Worm (Caenorhabditis elegans) whole organism, L2 larva: Measurements from ENCODE around the gene H04D03.7.

ENCODE experiments used
- C34F6.9 ChIP-seq: fragments of 150-350 bp; optimal IDR thresholded peaks from 2 replicates; lab custom pipeline; 2014; ENCODE audit warnings: missing biosample characterization, missing genetic modification characterization
- R02D3.7 ChIP-seq: fragments of 150-350 bp; optimal IDR thresholded peaks from 2 replicates; lab custom pipeline; 2014; ENCODE audit warnings: missing biosample characterization, missing genetic modification characterization
- ZK546.5 ChIP-seq: sonication (generic microtip); optimal IDR thresholded peaks from 2 replicates; lab custom pipeline; 2017; ENCODE audit warnings: missing biosample characterization, missing genetic modification characterization
- alr-1 ChIP-seq: fragments of 150-350 bp; optimal IDR thresholded peaks from 2 replicates; lab custom pipeline; 2014; ENCODE audit warnings: missing biosample characterization, missing genetic modification characterization
- aly-2 ChIP-seq: fragments of 150-350 bp; optimal IDR thresholded peaks from 2 replicates; lab custom pipeline; 2014; ENCODE audit warnings: missing biosample characterization, missing genetic modification characterization
- ama-1 ChIP-seq: fragments of 150-350 bp; optimal IDR thresholded peaks from 2 replicates; lab custom pipeline; 2018; ENCODE audit warnings: inconsistent platforms
- blmp-1 ChIP-seq: sonication (generic microtip); optimal IDR thresholded peaks from 2 replicates; lab custom pipeline; 2017; ENCODE audit warnings: missing genetic modification characterization, mild to moderate bottlenecking, missing compliant biosample characterization, antibody characterized with exemption, moderate library complexity; ENCODE audit not compliant: insufficient read depth
- crh-2 ChIP-seq: sonication (generic microtip); optimal IDR thresholded peaks from 2 replicates; lab custom pipeline; 2017; ENCODE audit warnings: missing biosample characterization, missing genetic modification characterization
- dmd-4 ChIP-seq: sonication (generic microtip); optimal IDR thresholded peaks from 2 replicates; lab custom pipeline; 2017; ENCODE audit warnings: missing biosample characterization, missing genetic modification characterization
- egl-27 ChIP-seq: sonication (generic microtip); optimal IDR thresholded peaks from 3 replicates; lab custom pipeline; 2017; ENCODE audit warnings: missing biosample characterization, missing genetic modification reagents, missing genetic modification characterization
- elt-1 ChIP-seq: fragments of 150-350 bp; optimal IDR thresholded peaks from 2 replicates; lab custom pipeline; 2014; ENCODE audit warnings: missing biosample characterization, missing genetic modification characterization
- elt-3 ChIP-seq: sonication (generic microtip); optimal IDR thresholded peaks from 2 replicates; lab custom pipeline; 2017; ENCODE audit warnings: missing biosample characterization, missing genetic modification characterization
- fos-1 ChIP-seq: fragments of 150-350 bp; optimal IDR thresholded peaks from 2 replicates; lab custom pipeline; 2014; ENCODE audit warnings: missing biosample characterization, missing genetic modification characterization
- lin-11 ChIP-seq: fragments of 150-350 bp; sonication (generic microtip); optimal IDR thresholded peaks from 2 replicates; lab custom pipeline; 2014; ENCODE audit warnings: missing biosample characterization, missing genetic modification characterization, inconsistent platforms, mixed read lengths
- lin-13 ChIP-seq: fragments of 150-350 bp; optimal IDR thresholded peaks from 2 replicates; lab custom pipeline; 2014; ENCODE audit warnings: missing biosample characterization, missing genetic modification reagents, missing genetic modification characterization
- mab-5 ChIP-seq: fragments of 150-350 bp; optimal IDR thresholded peaks from 2 replicates; lab custom pipeline; 2014; ENCODE audit warnings: missing biosample characterization, missing genetic modification characterization
- mbf-1 ChIP-seq: sonication (generic microtip); optimal IDR thresholded peaks from 2 replicates; lab custom pipeline; 2017; ENCODE audit warnings: missing biosample characterization, missing genetic modification characterization
- nhr-10 ChIP-seq: sonication (generic microtip); optimal IDR thresholded peaks from 2 replicates; lab custom pipeline; 2017; ENCODE audit warnings: missing biosample characterization, missing genetic modification characterization
- nhr-12 ChIP-seq: fragments of 150-350 bp; optimal IDR thresholded peaks from 2 replicates; lab custom pipeline; 2014; ENCODE audit warnings: missing biosample characterization, missing genetic modification characterization
- nhr-129 ChIP-seq: fragments of 150-350 bp; optimal IDR thresholded peaks from 2 replicates; lab custom pipeline; 2014; ENCODE audit warnings: missing biosample characterization, missing genetic modification characterization
- nhr-21 ChIP-seq: fragments of 150-350 bp; optimal IDR thresholded peaks from 2 replicates; lab custom pipeline; 2014; ENCODE audit warnings: missing biosample characterization, missing genetic modification characterization
- nhr-23 ChIP-seq: fragments of 150-350 bp; optimal IDR thresholded peaks from 2 replicates; lab custom pipeline; 2014; ENCODE audit warnings: missing biosample characterization, missing genetic modification reagents, missing genetic modification characterization
- nhr-237 ChIP-seq: fragments of 150-350 bp; optimal IDR thresholded peaks from 2 replicates; lab custom pipeline; 2014; ENCODE audit warnings: missing biosample characterization, missing genetic modification characterization
- sem-4 ChIP-seq: fragments of 150-350 bp; optimal IDR thresholded peaks from 2 replicates; lab custom pipeline; 2014; ENCODE audit warnings: missing biosample characterization, missing genetic modification reagents, missing genetic modification characterization
- skn-1 ChIP-seq: sonication (generic microtip); optimal IDR thresholded peaks from 2 replicates; lab custom pipeline; 2017; ENCODE audit warnings: missing biosample characterization, missing genetic modification characterization
- sma-3 ChIP-seq: sonication (generic microtip); optimal IDR thresholded peaks from 2 replicates; lab custom pipeline; 2016; ENCODE audit warnings: missing genetic modification reagents, missing genetic modification characterization, missing compliant biosample characterization
- snpc-4 ChIP-seq: fragments of 150-350 bp; optimal IDR thresholded peaks from 2 replicates; lab custom pipeline; 2014; ENCODE audit warnings: missing biosample characterization, missing genetic modification characterization
- unc-39 ChIP-seq: fragments of 150-350 bp; optimal IDR thresholded peaks from 2 replicates; lab custom pipeline; 2014; ENCODE audit warnings: missing biosample characterization, missing genetic modification characterization
- unc-55 ChIP-seq: fragments of 150-350 bp; sonication (generic microtip); optimal IDR thresholded peaks from 3 replicates; lab custom pipeline; 2014; ENCODE audit warnings: missing biosample characterization, missing genetic modification reagents, missing genetic modification characterization
- zag-1 ChIP-seq: fragments of 150-350 bp; optimal IDR thresholded peaks from 2 replicates; lab custom pipeline; 2014; ENCODE audit warnings: missing biosample characterization, missing genetic modification characterization
- ztf-1 ChIP-seq: fragments of 200-800 bp; sonication (Bioruptor generic); conservative IDR thresholded peaks from 2 replicates; pipeline ENCODE4 v1.3.6; 2022; ENCODE audit warnings: missing genetic modification characterization, missing compliant biosample characterization
- ztf-11 ChIP-seq: sonication (generic microtip); optimal IDR thresholded peaks from 2 replicates; lab custom pipeline; 2017; ENCODE audit warnings: missing biosample characterization, missing genetic modification characterization

The H04D03.7 gene

ce11 chrIII:10446730-10447129, at the start of gene H04D03.7:
Gene H04D03.7, minus strand, starts transcription at chrIII:10446830.
- no peak for TF ChIP-seq nhr-21 (tag; lab: Kevin White, UChicago)
- TF ChIP-seq mab-5 (tag; lab: Kevin White, UChicago) = no peak
- no peak for TF ChIP-seq lin-11 (tag; lab: Kevin White, UChicago)

ce11 chrIII:10488052-10488451, 41.4 kb upstream of the H04D03.7 start, which contains the start of gene ptr-25:
Gene ptr-25, plus strand, starts transcription at chrIII:10488124.
- no peak for TF ChIP-seq nhr-129 (tag; lab: Kevin White, UChicago)
- no peak for TF ChIP-seq elt-1 (tag; lab: Kevin White, UChicago)
- TF ChIP-seq nhr-237 (tag; lab: Kevin White, UChicago) = no peak
- no peak for TF ChIP-seq mbf-1 (tag; lab: Kevin White, UChicago)
- TF ChIP-seq nhr-12 (tag; lab: Kevin White, UChicago) = no peak
- no peak for TF ChIP-seq lin-13 (GFP tag; lab: Kevin White, UChicago)
- TF ChIP-seq R02D3.7 (tag; lab: Kevin White, UChicago) = no peak
- no peak for TF ChIP-seq sma-3 (GFP tag; lab: Kevin White, UChicago)
- TF ChIP-seq egl-27 (tag; lab: Kevin White, UChicago) = no peak

- TF ChIP-seq nhr-21 (tag; lab: Kevin White, UChicago) = peak; percentile 35
- peak; percentile 56 for TF ChIP-seq sma-3 (GFP tag; lab: Kevin White, UChicago)
- TF ChIP-seq crh-2 = peak; percentile 57
- no peak for TF ChIP-seq nhr-10 (tag; lab: Kevin White, UChicago)
- TF ChIP-seq aly-2 (tag; lab: Kevin White, UChicago) = no peak
- TF ChIP-seq, all 48 proteins: peak for 3
Measured at ce11 chrIII:10486455-10486854, 39.8 kb upstream of the H04D03.7 start.

ce11 chrIII:10481988-10482387, 35.4 kb upstream of the H04D03.7 start, which contains the start of gene D2045.8:
Gene D2045.8, plus strand, starts transcription at chrIII:10482288.
- no peak for TF ChIP-seq nhr-21 (tag; lab: Kevin White, UChicago)
- no peak for TF ChIP-seq ztf-11 (tag; lab: Kevin White, UChicago)
- TF ChIP-seq nhr-23 (tag; lab: Kevin White, UChicago) = no peak
- TF ChIP-seq skn-1 (tag; lab: Kevin White, UChicago) = peak; percentile 36

- no peak for TF ChIP-seq crh-2
- TF ChIP-seq R02D3.7 (tag; lab: Kevin White, UChicago) = no peak
- TF ChIP-seq ztf-11 (tag; lab: Kevin White, UChicago) = no peak
- TF ChIP-seq skn-1 (tag; lab: Kevin White, UChicago) = peak; percentile 63
- no peak for TF ChIP-seq ZK546.5 (tag; lab: Kevin White, UChicago)
- no peak for TF ChIP-seq fos-1 (tag; lab: Kevin White, UChicago)
- TF ChIP-seq, all 48 proteins: peak for 1
Measured at ce11 chrIII:10481497-10481896, 34.9 kb upstream of the H04D03.7 start.

- no peak for TF ChIP-seq lin-11 (tag; lab: Kevin White, UChicago)
- no peak for TF ChIP-seq C34F6.9 (tag; lab: Kevin White, UChicago)
- no peak for TF ChIP-seq ztf-1
- no peak for TF ChIP-seq lin-13 (GFP tag; lab: Kevin White, UChicago)
- no peak for TF ChIP-seq unc-55 (GFP tag; lab: Kevin White, UChicago)
- TF ChIP-seq snpc-4 = no peak
- no peak for TF ChIP-seq alr-1 (tag; lab: Kevin White, UChicago)
- no peak for TF ChIP-seq zag-1 (tag; lab: Kevin White, UChicago)
- TF ChIP-seq ama-1 (lab: Kevin White, UChicago) = no peak
- no peak for TF ChIP-seq blmp-1 (tag; lab: Kevin White, UChicago)
- TF ChIP-seq elt-3 (tag; lab: Kevin White, UChicago) = no peak
- no peak for TF ChIP-seq dmd-4 (tag; lab: Kevin White, UChicago)
- TF ChIP-seq sem-4 (tag; lab: Kevin White, UChicago) = no peak
- TF ChIP-seq unc-39 = no peak
- TF ChIP-seq ztf-11 (tag; lab: Kevin White, UChicago) = no peak
- TF ChIP-seq elt-1 (tag; lab: Kevin White, UChicago) = no peak
- TF ChIP-seq mbf-1 (tag; lab: Kevin White, UChicago) = no peak
- TF ChIP-seq, all 48 proteins: peak for 0
Measured at ce11 chrIII:10479180-10479579, 32.5 kb upstream of the H04D03.7 start, which contains the start of gene D2045.7. Gene D2045.7, plus strand, starts transcription at chrIII:10479480.
